Fruit fly (Drosophila melanogaster) whole organism, embryonic: ENCODE results near the gene CG44428.

ENCODE experiments used
- Atf-2 ChIP-seq: fragments of 200-800 bp; sonication (Bioruptor generic); optimal IDR thresholded peaks from 2 replicates; lab custom pipeline; 2016; ENCODE audit warnings: missing biosample characterization, missing genetic modification characterization
- B-H1 ChIP-seq: fragments of 200-800 bp; sonication (Bioruptor generic); IDR thresholded peaks from 3 replicates; pipeline ENCODE4 v1.3.6; 2022; ENCODE audit warnings: missing biosample characterization, missing genetic modification characterization
- Bgb ChIP-seq: fragments of 200-800 bp; sonication (Bioruptor generic); IDR thresholded peaks from 2 replicates; pipeline ENCODE4 v1.3.6; 2022; ENCODE audit warnings: missing biosample characterization, missing genetic modification characterization; ENCODE audit not compliant: partially characterized antibody
- CG14710 ChIP-seq: fragments of 200-800 bp; sonication (Bioruptor generic); optimal IDR thresholded peaks from 3 replicates; lab custom pipeline; 2019; ENCODE audit warnings: missing biosample characterization, mild to moderate bottlenecking, missing genetic modification characterization, moderate library complexity
- CG14860 ChIP-seq: fragments of 200-800 bp; sonication (Bioruptor generic); IDR thresholded peaks from 3 replicates; pipeline ENCODE4 v1.3.6; 2022; ENCODE audit warnings: missing biosample characterization, missing genetic modification characterization; ENCODE audit not compliant: partially characterized antibody
- CG17802 ChIP-seq: fragments of 200-800 bp; sonication (Bioruptor generic); optimal IDR thresholded peaks from 2 replicates; lab custom pipeline; 2018; ENCODE audit warnings: missing biosample characterization, mild to moderate bottlenecking, missing genetic modification characterization, moderate library complexity
- CG2875 ChIP-seq: fragments of 200-800 bp; sonication (Bioruptor generic); optimal IDR thresholded peaks from 2 replicates; lab custom pipeline; 2017; ENCODE audit warnings: missing biosample characterization, mild to moderate bottlenecking, missing genetic modification characterization, missing genetic modification reagents
- CG30431 ChIP-seq: fragments of 200-800 bp; sonication (Bioruptor generic); optimal IDR thresholded peaks from 2 replicates; lab custom pipeline; 2017; ENCODE audit warnings: missing biosample characterization, missing genetic modification characterization
- CG34376 ChIP-seq: fragments of 200-800 bp; sonication (Bioruptor generic); optimal IDR thresholded peaks from 2 replicates; lab custom pipeline; 2018; ENCODE audit warnings: missing biosample characterization, mild to moderate bottlenecking, missing genetic modification characterization
- CG43689 ChIP-seq: fragments of 200-800 bp; sonication (Bioruptor generic); IDR thresholded peaks from 2 replicates; pipeline ENCODE4 v1.3.6; 2022; ENCODE audit warnings: missing biosample characterization, missing genetic modification characterization
- CG4820 ChIP-seq: fragments of 200-800 bp; sonication (Bioruptor generic); optimal IDR thresholded peaks from 3 replicates; lab custom pipeline; 2016; ENCODE audit warnings: missing biosample characterization, missing genetic modification characterization
- CG6689 ChIP-seq: fragments of 200-800 bp; sonication (Bioruptor generic); IDR thresholded peaks from 2 replicates; pipeline ENCODE4 v1.3.6; 2022; ENCODE audit warnings: missing biosample characterization, missing genetic modification characterization
- CG6765 ChIP-seq: fragments of 200-800 bp; sonication (Bioruptor generic); optimal IDR thresholded peaks from 3 replicates; lab custom pipeline; 2017; ENCODE audit warnings: missing biosample characterization, mild to moderate bottlenecking, missing genetic modification characterization
- CG7556 ChIP-seq: fragments of 200-800 bp; sonication (Bioruptor generic); optimal IDR thresholded peaks from 2 replicates; lab custom pipeline; 2017; ENCODE audit warnings: missing biosample characterization, mild to moderate bottlenecking, missing genetic modification characterization
- CG7928 ChIP-seq: fragments of 200-800 bp; sonication (Bioruptor generic); optimal IDR thresholded peaks from 2 replicates; lab custom pipeline; 2017; ENCODE audit warnings: missing biosample characterization, mild to moderate bottlenecking, missing genetic modification characterization
- CG8765 ChIP-seq: fragments of 200-800 bp; sonication (Bioruptor generic); IDR thresholded peaks from 2 replicates; pipeline ENCODE4 v1.3.6; 2022; ENCODE audit warnings: missing biosample characterization, missing genetic modification characterization
- CG9932 ChIP-seq: fragments of 200-800 bp; sonication (Bioruptor generic); IDR thresholded peaks from 2 replicates; pipeline ENCODE4 v1.3.6; 2022; ENCODE audit warnings: missing biosample characterization, missing genetic modification characterization
- Doc3 ChIP-seq: fragments of 200-800 bp; sonication (Bioruptor generic); IDR thresholded peaks from 3 replicates; pipeline ENCODE4 v1.3.6; 2022; ENCODE audit warnings: missing biosample characterization, missing genetic modification characterization; ENCODE audit not compliant: partially characterized antibody
- Gug ChIP-seq: fragments of 200-800 bp; sonication (Bioruptor generic); IDR thresholded peaks from 4 replicates; pipeline ENCODE4 v1.3.6; 2022; ENCODE audit warnings: missing biosample characterization, missing genetic modification characterization
- Mad ChIP-seq: fragments of 200-800 bp; sonication (Bioruptor generic); optimal IDR thresholded peaks from 2 replicates; lab custom pipeline; 2016; ENCODE audit warnings: missing biosample characterization, missing genetic modification characterization
- Mrtf ChIP-seq: fragments of 200-800 bp; sonication (Bioruptor generic); IDR thresholded peaks from 3 replicates; pipeline ENCODE4 v1.3.6; 2022; ENCODE audit warnings: missing biosample characterization, missing genetic modification characterization
- Ravus ChIP-seq: fragments of 200-800 bp; sonication (Bioruptor generic); IDR thresholded peaks from 2 replicates; pipeline ENCODE4 v1.3.6; 2022; ENCODE audit warnings: missing biosample characterization, missing genetic modification characterization
- Tbp ChIP-seq: fragments of >200 bp; optimal IDR thresholded peaks from 2 replicates; lab custom pipeline; 2018; ENCODE audit warnings: missing biosample characterization, missing genetic modification characterization
- ase ChIP-seq: fragments of 200-800 bp; sonication (Bioruptor generic); IDR thresholded peaks from 3 replicates; pipeline ENCODE4 v1.3.6; 2022; ENCODE audit warnings: missing biosample characterization, missing genetic modification characterization
- ash1 ChIP-seq: fragments of 200-800 bp; sonication (Bioruptor generic); optimal IDR thresholded peaks from 2 replicates; lab custom pipeline; 2018; ENCODE audit warnings: missing biosample characterization, mild to moderate bottlenecking, missing genetic modification characterization
- chif ChIP-seq, 2 experiments: fragments of 200-800 bp; sonication (Bioruptor generic); optimal IDR thresholded peaks; 3 replicates each; lab custom pipeline; 2016; ENCODE audit warnings: missing biosample characterization in 2 of 2, missing genetic modification characterization in 2 of 2
- chinmo ChIP-seq: fragments of 200-800 bp; sonication (Bioruptor generic); IDR thresholded peaks from 4 replicates; pipeline ENCODE4 v1.3.6; 2022; ENCODE audit warnings: missing biosample characterization, missing genetic modification characterization; ENCODE audit not compliant: partially characterized antibody
- dan ChIP-seq: fragments of 200-800 bp; sonication (Bioruptor generic); IDR thresholded peaks from 2 replicates; pipeline ENCODE4 v1.3.6; 2022; ENCODE audit warnings: missing biosample characterization, missing genetic modification characterization
- danr ChIP-seq: fragments of 200-800 bp; sonication (Bioruptor generic); IDR thresholded peaks from 2 replicates; pipeline ENCODE4 v1.3.6; 2022; ENCODE audit warnings: missing biosample characterization, missing genetic modification characterization
- dmrt11E ChIP-seq: fragments of 200-800 bp; sonication (Bioruptor generic); optimal IDR thresholded peaks from 3 replicates; lab custom pipeline; 2018; ENCODE audit warnings: missing biosample characterization, mild to moderate bottlenecking, missing genetic modification characterization, moderate library complexity
- dysf ChIP-seq: fragments of 200-800 bp; sonication (Bioruptor generic); IDR thresholded peaks from 3 replicates; pipeline ENCODE4 v1.3.6; 2022; ENCODE audit warnings: missing biosample characterization, missing genetic modification characterization
- eyg ChIP-seq: fragments of 200-800 bp; sonication (Bioruptor generic); optimal IDR thresholded peaks from 3 replicates; lab custom pipeline; 2016; ENCODE audit warnings: missing biosample characterization, missing genetic modification characterization
- ham ChIP-seq: fragments of 200-800 bp; sonication (Bioruptor generic); IDR thresholded peaks from 2 replicates; pipeline ENCODE4 v1.3.6; 2022; ENCODE audit warnings: missing biosample characterization, missing genetic modification characterization
- inv ChIP-seq: fragments of 200-800 bp; sonication (Bioruptor generic); IDR thresholded peaks from 2 replicates; pipeline ENCODE4 v1.3.6; 2022; ENCODE audit warnings: missing biosample characterization, missing genetic modification characterization; ENCODE audit not compliant: partially characterized antibody
- kay ChIP-seq: fragments of 200-800 bp; sonication (Bioruptor generic); optimal IDR thresholded peaks from 2 replicates; lab custom pipeline; 2016; ENCODE audit warnings: missing biosample characterization, missing genetic modification characterization
- kni ChIP-seq: fragments of 200-800 bp; sonication (Bioruptor generic); optimal IDR thresholded peaks from 3 replicates; lab custom pipeline; 2017; ENCODE audit warnings: mild to moderate bottlenecking, missing biosample characterization, missing genetic modification reagents, missing genetic modification characterization
- knrl ChIP-seq: fragments of 200-800 bp; sonication (Bioruptor generic); IDR thresholded peaks from 3 replicates; pipeline ENCODE4 v1.3.6; 2022; ENCODE audit warnings: missing biosample characterization, missing genetic modification characterization; ENCODE audit not compliant: partially characterized antibody
- mirr ChIP-seq: fragments of 200-800 bp; sonication (Bioruptor generic); optimal IDR thresholded peaks from 3 replicates; lab custom pipeline; 2018; ENCODE audit warnings: missing biosample characterization, mild to moderate bottlenecking, missing genetic modification characterization
- p53 ChIP-seq: fragments of 200-800 bp; sonication (Bioruptor generic); optimal IDR thresholded peaks from 2 replicates; lab custom pipeline; 2016; ENCODE audit warnings: missing biosample characterization, missing genetic modification characterization
- peb ChIP-seq: fragments of 200-800 bp; sonication (Bioruptor generic); IDR thresholded peaks from 2 replicates; pipeline ENCODE4 v1.3.6; 2022; ENCODE audit warnings: missing biosample characterization, missing genetic modification characterization
- psq ChIP-seq: fragments of 200-800 bp; sonication (Bioruptor generic); optimal IDR thresholded peaks from 2 replicates; lab custom pipeline; 2017; ENCODE audit warnings: missing biosample characterization, missing genetic modification characterization
- row ChIP-seq: fragments of 200-800 bp; sonication (Bioruptor generic); IDR thresholded peaks from 3 replicates; pipeline ENCODE4 v1.3.6; 2022; ENCODE audit warnings: missing biosample characterization, missing genetic modification characterization
- sens ChIP-seq: fragments of 200-800 bp; sonication (Bioruptor generic); peaks from one replicate; lab custom pipeline; 2016; ENCODE audit warnings: missing biosample characterization, missing genetic modification characterization
- seq ChIP-seq: fragments of 200-800 bp; sonication (Bioruptor generic); IDR thresholded peaks from 2 replicates; pipeline ENCODE4 v1.3.6; 2022; ENCODE audit warnings: missing biosample characterization, missing genetic modification characterization
- slou ChIP-seq: fragments of 200-800 bp; sonication (Bioruptor generic); optimal IDR thresholded peaks from 3 replicates; lab custom pipeline; 2016; ENCODE audit warnings: missing biosample characterization, missing genetic modification characterization
- sr ChIP-seq: fragments of 200-800 bp; sonication (Bioruptor generic); IDR thresholded peaks from 3 replicates; pipeline ENCODE4 v1.3.6; 2022; ENCODE audit warnings: missing biosample characterization, missing genetic modification characterization
- tin ChIP-seq: fragments of 200-800 bp; sonication (Bioruptor generic); optimal IDR thresholded peaks from 3 replicates; lab custom pipeline; 2016; ENCODE audit warnings: missing biosample characterization, missing genetic modification characterization
- tna ChIP-seq: fragments of 200-800 bp; sonication (Bioruptor generic); IDR thresholded peaks from 2 replicates; pipeline ENCODE4 v1.3.6; 2022; ENCODE audit warnings: missing biosample characterization, missing genetic modification characterization; ENCODE audit not compliant: partially characterized antibody

Gene CG44428

dm6 chrX:13565490-13566156 is 35.6 kb upstream of the CG44428 start (continued):
- no peak for TF ChIP-seq seq (GFP tag; lab: Robert Waterston, UW)
- TF ChIP-seq Gug (GFP tag; lab: Robert Waterston, UW), result no peak
- no peak for TF ChIP-seq B-H1 (GFP tag; lab: Robert Waterston, UW)
- TF ChIP-seq chif (GFP tag; optimal IDR thresholded peaks at IDR 0.05; lab: Kevin White, UChicago), result no peak
- no peak for TF ChIP-seq Atf-2 (GFP tag; lab: Kevin White, UChicago)
- 0 out of 4 replicates have a peak, but pooled peaks have one; percentile 7 for TF ChIP-seq chinmo
- TF ChIP-seq danr (GFP tag; lab: Robert Waterston, UW), result no peak
- no peak for TF ChIP-seq dan (GFP tag; lab: Robert Waterston, UW)
- no peak for TF ChIP-seq CG7556 (GFP tag; lab: Kevin White, UChicago)
- TF ChIP-seq CG17802, result no peak
- TF ChIP-seq sens (GFP tag; lab: Kevin White, UChicago), result peak; percentile 13
- no peak for TF ChIP-seq ase (GFP tag; lab: Robert Waterston, UW)
- no peak for TF ChIP-seq inv
- no peak for TF ChIP-seq CG2875
- no peak for TF ChIP-seq dysf (GFP tag; lab: Robert Waterston, UW)
- no peak for TF ChIP-seq CG14860 (GFP tag; lab: Robert Waterston, UW)
- TF ChIP-seq Mad (GFP tag; lab: Kevin White, UChicago), result no peak
- no peak for TF ChIP-seq CG14710 (tag; lab: Kevin White, UChicago)
- TF ChIP-seq ash1, result no peak
- TF ChIP-seq slou (GFP tag; lab: Kevin White, UChicago), result no peak
- TF ChIP-seq Ravus (GFP tag; lab: Robert Waterston, UW), result no peak
- TF ChIP-seq ham (GFP tag; lab: Robert Waterston, UW), result no peak
- TF ChIP-seq CG9932, result no peak
- no peak for TF ChIP-seq CG7928
- TF ChIP-seq Tbp (GFP tag; lab: Kevin White, UChicago), result no peak

dm6 chrX:13563483-13564443 is 33.7 kb upstream of the CG44428 start, which contains the start of the genes CG46311 and Tpst:
CG46311 (plus strand) TSS chrX:13563823.
Tpst (plus strand) TSS chrX:13563823.
- no peak for TF ChIP-seq ash1
- no peak for TF ChIP-seq eyg (GFP tag; lab: Kevin White, UChicago)
- no peak; the same call in 1 of the 2 replicates for TF ChIP-seq tna (GFP tag; lab: Robert Waterston, UW)
- TF ChIP-seq Mad (GFP tag; lab: Kevin White, UChicago), result peak; percentile 35
- peak; percentile 28 for TF ChIP-seq CG30431 (GFP tag; lab: Kevin White, UChicago)
- peak; percentile 47 for TF ChIP-seq peb (GFP tag; lab: Robert Waterston, UW)
- peak; percentile 21; the same call in 1 of the 3 replicates for TF ChIP-seq row
- no peak for TF ChIP-seq CG8765
- no peak for TF ChIP-seq Doc3
- peak; percentile 51 for TF ChIP-seq Bgb (GFP tag; lab: Robert Waterston, UW)
- TF ChIP-seq dmrt11E, result peak; percentile 43
- peak; percentile 43; the same call in 2 of the 3 replicates for TF ChIP-seq sr (GFP tag; lab: Robert Waterston, UW)
- TF ChIP-seq kni (GFP tag; lab: Kevin White, UChicago), result peak; percentile 8
- TF ChIP-seq CG34376 (GFP tag; lab: Kevin White, UChicago), result no peak
- peak; percentile 12 for TF ChIP-seq mirr (GFP tag; lab: Kevin White, UChicago)
- TF ChIP-seq danr (GFP tag; lab: Robert Waterston, UW), result no peak
- peak; percentile 76 for TF ChIP-seq tin (GFP tag; lab: Kevin White, UChicago)
- no peak for TF ChIP-seq CG6689 (GFP tag; lab: Robert Waterston, UW)
- no peak for TF ChIP-seq CG6765 (GFP tag; lab: Kevin White, UChicago)
- peak; percentile 50 for TF ChIP-seq CG4820 (GFP tag; lab: Kevin White, UChicago)
- peak; percentile 48; the same call in 1 of the 3 replicates for TF ChIP-seq knrl (GFP tag; lab: Robert Waterston, UW)
- no peak for TF ChIP-seq CG43689 (GFP tag; lab: Robert Waterston, UW)
- peak; percentile 54; the same call in 2 of the 3 replicates for TF ChIP-seq Mrtf (GFP tag; lab: Robert Waterston, UW)
- TF ChIP-seq kay, result no peak
- peak; percentile 64 for TF ChIP-seq p53 (GFP tag; lab: Kevin White, UChicago)
- TF ChIP-seq CG7556 (GFP tag; lab: Kevin White, UChicago), result peak; percentile 20
- TF ChIP-seq psq (GFP tag; lab: Kevin White, UChicago), result no peak
